Worm (Caenorhabditis elegans): Measurements from ENCODE around the gene T06C12.11.

The T06C12.11 gene

ce11 chrV:15873762-15874161 is 19.0 kb upstream of the T06C12.11 start:
- TF ChIP-seq hlh-13 (GFP tag; optimal IDR thresholded peaks at IDR 0.05) (peak; percentile 99), madf-2 (tag; optimal IDR thresholded peaks at IDR 0.05) (peak; percentile 98), ceh-18 (tag; optimal IDR thresholded peaks at IDR 0.05) (peak; percentile 96), dve-1 (tag; optimal IDR thresholded peaks at IDR 0.05) (peak; percentile 96), ets-4 (tag; optimal IDR thresholded peaks at IDR 0.05) (peak; percentile 88), tbx-7 (tag; optimal IDR thresholded peaks at IDR 0.05) (peak; percentile 82), Y22D7AL.16 (tag; optimal IDR thresholded peaks at IDR 0.05) (peak; percentile 99), ama-1 (optimal IDR thresholded peaks at IDR 0.05) (no peak), rnt-1 (tag; optimal IDR thresholded peaks at IDR 0.05) (peak; percentile 98), hlh-6 (tag; optimal IDR thresholded peaks at IDR 0.05) (peak; percentile 99), ceh-34 (tag; optimal IDR thresholded peaks at IDR 0.05) (peak; percentile 99), lin-11 (tag; optimal IDR thresholded peaks at IDR 0.05) (peak; percentile 97), sox-4 (tag; optimal IDR thresholded peaks at IDR 0.05) (peak; percentile 99), ceh-31 (tag; optimal IDR thresholded peaks at IDR 0.05) (peak; percentile 93), hlh-8 (tag; optimal IDR thresholded peaks at IDR 0.05) (peak; percentile 96), pqm-1 (tag; optimal IDR thresholded peaks at IDR 0.05) (peak; percentile 99), fkh-10 (GFP tag; optimal IDR thresholded peaks at IDR 0.05) (peak; percentile 76), K02D7.2 (tag; optimal IDR thresholded peaks at IDR 0.05) (peak; percentile 99), ceh-9 (tag; optimal IDR thresholded peaks at IDR 0.05) (peak; percentile 98), pat-9 (tag; optimal IDR thresholded peaks at IDR 0.05) (peak; percentile 100), fkh-6 (tag; optimal IDR thresholded peaks at IDR 0.05) (peak; percentile 97), eyg-1 (tag; optimal IDR thresholded peaks at IDR 0.05) (peak; percentile 99), C38D4.7 (GFP tag; optimal IDR thresholded peaks at IDR 0.05) (peak; percentile 98), hlh-15 (tag; optimal IDR thresholded peaks at IDR 0.05) (peak; percentile 98), ttx-3 (tag; optimal IDR thresholded peaks at IDR 0.05) (peak; percentile 99), hlh-30 (tag; optimal IDR thresholded peaks at IDR 0.05; ENCODE audit: insufficient read depth) (peak; percentile 90), ceh-45 (GFP tag; IDR thresholded peaks at IDR 0.05) (peak; percentile 99), npax-4 (tag; optimal IDR thresholded peaks at IDR 0.05) (peak; percentile 98), syd-9 (tag; optimal IDR thresholded peaks at IDR 0.05) (peak; percentile 99), unc-55 (GFP tag; optimal IDR thresholded peaks at IDR 0.05) (no peak), elt-2 (tag; optimal IDR thresholded peaks at IDR 0.05) (peak; percentile 99), K09A11.1 (tag; optimal IDR thresholded peaks at IDR 0.05; ENCODE audit: insufficient read depth) (peak; percentile 93), nfya-1 (tag; optimal IDR thresholded peaks at IDR 0.05) (peak; percentile 90), ceh-6 (GFP tag; optimal IDR thresholded peaks at IDR 0.05) (peak; percentile 99), dmd-4 (tag; optimal IDR thresholded peaks at IDR 0.05; ENCODE audit: borderline replicate concordance) (peak; percentile 98), tbx-2 (tag; optimal IDR thresholded peaks at IDR 0.05) (peak; percentile 98), pha-4 (tag; optimal IDR thresholded peaks at IDR 0.05) (no peak), C08G9.2 (tag; optimal IDR thresholded peaks at IDR 0.05) (peak; percentile 97), fax-1 (tag; optimal IDR thresholded peaks at IDR 0.05) (peak; percentile 96), pha-2 (tag; optimal IDR thresholded peaks at IDR 0.05) (peak; percentile 97), ceh-19 (GFP tag; optimal IDR thresholded peaks at IDR 0.05) (peak; percentile 99), T23F11.4 (GFP tag; optimal IDR thresholded peaks at IDR 0.05) (peak; percentile 99), sdc-2 (tag; optimal IDR thresholded peaks at IDR 0.05) (peak; percentile 93), pros-1 (tag; optimal IDR thresholded peaks at IDR 0.05) (peak; percentile 56), ceh-24 (tag; optimal IDR thresholded peaks at IDR 0.05) (peak; percentile 99), lim-6 (tag; optimal IDR thresholded peaks at IDR 0.05) (peak; percentile 97), nhr-232 (tag; optimal IDR thresholded peaks at IDR 0.05) (peak; percentile 99), ceh-22 (tag; optimal IDR thresholded peaks at IDR 0.05) (peak; percentile 55), che-1 (tag; optimal IDR thresholded peaks at IDR 0.05) (peak; percentile 98), ceh-30 (tag; optimal IDR thresholded peaks at IDR 0.05) (peak; percentile 87), gmeb-2 (tag; optimal IDR thresholded peaks at IDR 0.05) (peak; percentile 99), pax-1 (tag; optimal IDR thresholded peaks at IDR 0.05) (no peak), sox-2 (GFP tag; IDR thresholded peaks at IDR 0.05) (peak; percentile 98)

Measured in whole organism, late embryonic.